Worm (Caenorhabditis elegans): ENCODE results near the gene Y57G11C.14.

- TF ChIP-seq W03F9.2 (tag; optimal IDR thresholded peaks at IDR 0.05), result no peak
- no peak for TF ChIP-seq him-1 (tag; optimal IDR thresholded peaks at IDR 0.05)
Observed at ce11 chrIV:14760845-14761244, 38.3 kb upstream of the Y57G11C.14 start, which contains the start of gene ptp-5.2.

All from whole organism, L4/young adult.